Worm (Caenorhabditis elegans) whole organism, L3 larva: Measurements from ENCODE around the gene npp-18.
A peak's percentile ranks its signal among the peaks of the same experiment; 100 is the strongest.

Experiments
- R02D3.7 ChIP-seq: fragments of 150-350 bp; optimal IDR thresholded peaks from 2 replicates; lab custom pipeline; 2014; ENCODE audit warnings: missing biosample characterization, missing genetic modification characterization
- ZK546.5 ChIP-seq: sonication (generic microtip); optimal IDR thresholded peaks from 2 replicates; lab custom pipeline; 2017; ENCODE audit warnings: missing biosample characterization, missing genetic modification characterization
- aly-2 ChIP-seq: fragments of 150-350 bp; optimal IDR thresholded peaks from 2 replicates; lab custom pipeline; 2014; ENCODE audit warnings: missing biosample characterization, missing genetic modification characterization
- ama-1 ChIP-seq: fragments of 150-350 bp; optimal IDR thresholded peaks from 2 replicates; lab custom pipeline; 2018
- ceh-16 ChIP-seq: sonication (generic microtip); optimal IDR thresholded peaks from 2 replicates; lab custom pipeline; 2017; ENCODE audit warnings: missing biosample characterization, missing genetic modification characterization
- ceh-28 ChIP-seq: fragments of 150-350 bp; optimal IDR thresholded peaks from 2 replicates; lab custom pipeline; 2014; ENCODE audit warnings: missing biosample characterization, missing genetic modification reagents, missing genetic modification characterization
- ceh-82 ChIP-seq: fragments of 150-350 bp; optimal IDR thresholded peaks from 2 replicates; lab custom pipeline; 2014; ENCODE audit warnings: missing biosample characterization, missing genetic modification characterization
- ceh-9 ChIP-seq: sonication (generic microtip); optimal IDR thresholded peaks from 2 replicates; lab custom pipeline; 2018; ENCODE audit warnings: missing biosample characterization, missing genetic modification characterization
- daf-12 ChIP-seq: fragments of 150-350 bp; optimal IDR thresholded peaks from 2 replicates; lab custom pipeline; 2014; ENCODE audit warnings: missing biosample characterization, missing genetic modification reagents, missing genetic modification characterization
- egl-27 ChIP-seq: sonication (generic microtip); optimal IDR thresholded peaks from 4 replicates; lab custom pipeline; 2017; ENCODE audit warnings: missing biosample characterization, missing genetic modification reagents, missing genetic modification characterization
- egl-5 ChIP-seq: fragments of 150-350 bp; optimal IDR thresholded peaks from 2 replicates; lab custom pipeline; 2017; ENCODE audit warnings: missing biosample characterization, missing genetic modification reagents, missing genetic modification characterization, inconsistent platforms
- elt-1 ChIP-seq: fragments of 150-350 bp; optimal IDR thresholded peaks from 2 replicates; lab custom pipeline; 2014; ENCODE audit warnings: missing biosample characterization, missing genetic modification characterization
- elt-2 ChIP-seq: sonication (generic microtip); optimal IDR thresholded peaks from 2 replicates; lab custom pipeline; 2016; ENCODE audit warnings: missing genetic modification reagents, mild to moderate bottlenecking, missing genetic modification characterization, missing compliant biosample characterization
- elt-3 ChIP-seq, 3 experiments: fragments of 150-350 bp in 1 of 3; sonication (generic microtip) in 2 of 3; optimal IDR thresholded peaks; 2 replicates in 2 of 3; 4 replicates in 1 of 3; lab custom pipeline; 2014 to 2017; ENCODE audit warnings: missing biosample characterization in 3 of 3, missing genetic modification characterization in 3 of 3
- eor-1 ChIP-seq, 2 experiments: fragments of 150-350 bp; optimal IDR thresholded peaks; 2 replicates each; lab custom pipeline; 2014 to 2018; ENCODE audit warnings: missing biosample characterization in 2 of 2, missing genetic modification characterization in 2 of 2
- fkh-10 ChIP-seq: sonication (generic microtip); optimal IDR thresholded peaks from 2 replicates; lab custom pipeline; 2017; ENCODE audit warnings: missing biosample characterization, missing genetic modification reagents, missing genetic modification characterization
- fkh-2 ChIP-seq: fragments of 150-350 bp; optimal IDR thresholded peaks from 2 replicates; lab custom pipeline; 2014; ENCODE audit warnings: missing biosample characterization, missing genetic modification reagents, missing genetic modification characterization
- fos-1 ChIP-seq: fragments of 150-350 bp; optimal IDR thresholded peaks from 2 replicates; lab custom pipeline; 2014; ENCODE audit warnings: missing biosample characterization, missing genetic modification characterization
- hmg-11 ChIP-seq: sonication (generic microtip); optimal IDR thresholded peaks from 2 replicates; lab custom pipeline; 2016; ENCODE audit warnings: missing genetic modification characterization, missing compliant biosample characterization
- jun-1 ChIP-seq: fragments of 150-350 bp; optimal IDR thresholded peaks from 2 replicates; lab custom pipeline; 2014; ENCODE audit warnings: missing biosample characterization, missing genetic modification reagents, missing genetic modification characterization
- lin-15B ChIP-seq: fragments of 150-350 bp; optimal IDR thresholded peaks from 2 replicates; lab custom pipeline; 2014; ENCODE audit warnings: missing biosample characterization, missing genetic modification characterization
- lin-39 ChIP-seq: fragments of 150-350 bp; optimal IDR thresholded peaks from 2 replicates; lab custom pipeline; 2018; ENCODE audit warnings: missing biosample characterization, missing genetic modification reagents, missing genetic modification characterization
- lsy-12 ChIP-seq: sonication (generic microtip); optimal IDR thresholded peaks from 2 replicates; lab custom pipeline; 2016; ENCODE audit warnings: mild to moderate bottlenecking, missing genetic modification characterization, missing compliant biosample characterization
- mdl-1 ChIP-seq: fragments of 150-350 bp; optimal IDR thresholded peaks from 2 replicates; lab custom pipeline; 2014; ENCODE audit warnings: missing biosample characterization, missing genetic modification characterization
- mml-1 ChIP-seq: fragments of 150-350 bp; sonication (generic microtip); optimal IDR thresholded peaks from 3 replicates; lab custom pipeline; 2014; ENCODE audit warnings: missing biosample characterization, missing genetic modification characterization
- nfya-1 ChIP-seq: sonication (generic microtip); optimal IDR thresholded peaks from 2 replicates; lab custom pipeline; 2017; ENCODE audit warnings: missing genetic modification characterization, mild to moderate bottlenecking, missing compliant biosample characterization, antibody characterized with exemption, moderate library complexity; ENCODE audit not compliant: insufficient read depth
- nhr-11 ChIP-seq: fragments of 150-350 bp; optimal IDR thresholded peaks from 2 replicates; lab custom pipeline; 2014; ENCODE audit warnings: missing biosample characterization, missing genetic modification characterization
- nhr-12 ChIP-seq: fragments of 150-350 bp; optimal IDR thresholded peaks from 2 replicates; lab custom pipeline; 2014; ENCODE audit warnings: missing biosample characterization, missing genetic modification characterization
- nhr-23 ChIP-seq: fragments of 150-350 bp; optimal IDR thresholded peaks from 2 replicates; lab custom pipeline; 2014; ENCODE audit warnings: missing biosample characterization, missing genetic modification reagents, missing genetic modification characterization
- nhr-237 ChIP-seq: fragments of 150-350 bp; optimal IDR thresholded peaks from 2 replicates; lab custom pipeline; 2014; ENCODE audit warnings: missing biosample characterization, missing genetic modification characterization
- nhr-25 ChIP-seq: sonication (generic microtip); optimal IDR thresholded peaks from 2 replicates; lab custom pipeline; 2017; ENCODE audit warnings: missing biosample characterization, missing genetic modification characterization
- nhr-28 ChIP-seq: fragments of 150-350 bp; optimal IDR thresholded peaks from 2 replicates; lab custom pipeline; 2014; ENCODE audit warnings: missing biosample characterization, missing genetic modification characterization
- nhr-43 ChIP-seq: sonication (generic microtip); optimal IDR thresholded peaks from 2 replicates; lab custom pipeline; 2016; ENCODE audit warnings: mild to moderate bottlenecking, missing genetic modification characterization, missing compliant biosample characterization; ENCODE audit not compliant: poor library complexity, severe bottlenecking
- nhr-67 ChIP-seq: fragments of 150-350 bp; optimal IDR thresholded peaks from 2 replicates; lab custom pipeline; 2014; ENCODE audit warnings: missing biosample characterization, missing genetic modification characterization
- nhr-76 ChIP-seq: fragments of 150-350 bp; sonication (generic microtip); optimal IDR thresholded peaks from 5 replicates; lab custom pipeline; 2014; ENCODE audit warnings: missing biosample characterization, missing genetic modification characterization
- nhr-77 ChIP-seq: fragments of 150-350 bp; optimal IDR thresholded peaks from 2 replicates; lab custom pipeline; 2014; ENCODE audit warnings: missing biosample characterization, missing genetic modification characterization
- pha-4 ChIP-seq: fragments of 150-350 bp; optimal IDR thresholded peaks from 2 replicates; lab custom pipeline; 2014; ENCODE audit warnings: missing biosample characterization, missing genetic modification reagents, missing genetic modification characterization
- pqm-1 ChIP-seq: fragments of 150-350 bp; optimal IDR thresholded peaks from 2 replicates; lab custom pipeline; 2017; ENCODE audit warnings: missing biosample characterization, missing genetic modification characterization, inconsistent platforms
- sea-2 ChIP-seq: fragments of 150-350 bp; sonication (generic microtip); optimal IDR thresholded peaks from 4 replicates; lab custom pipeline; 2014; ENCODE audit warnings: missing biosample characterization, missing genetic modification reagents, missing genetic modification characterization
- skn-1 ChIP-seq: fragments of 150-350 bp; optimal IDR thresholded peaks from 2 replicates; lab custom pipeline; 2014; ENCODE audit warnings: missing biosample characterization, missing genetic modification characterization
- snpc-4 ChIP-seq: fragments of 150-350 bp; optimal IDR thresholded peaks from 2 replicates; lab custom pipeline; 2014; ENCODE audit warnings: missing biosample characterization, missing genetic modification characterization
- tbx-2 ChIP-seq: sonication (generic microtip); optimal IDR thresholded peaks from 2 replicates; lab custom pipeline; 2016; ENCODE audit warnings: mild to moderate bottlenecking, missing genetic modification characterization, missing compliant biosample characterization
- unc-39 ChIP-seq: sonication (generic microtip); optimal IDR thresholded peaks from 4 replicates; lab custom pipeline; 2017; ENCODE audit warnings: missing biosample characterization, missing genetic modification characterization
- unc-62 ChIP-seq: fragments of 150-350 bp; sonication (generic microtip); optimal IDR thresholded peaks from 4 replicates; lab custom pipeline; 2014; ENCODE audit warnings: missing biosample characterization, missing genetic modification reagents, missing genetic modification characterization
- zag-1 ChIP-seq: fragments of 150-350 bp; optimal IDR thresholded peaks from 2 replicates; lab custom pipeline; 2014; ENCODE audit warnings: missing biosample characterization, missing genetic modification characterization
- ztf-11 ChIP-seq: fragments of 150-350 bp; optimal IDR thresholded peaks from 2 replicates; lab custom pipeline; 2014; ENCODE audit warnings: missing biosample characterization, missing genetic modification characterization
- ztf-4 ChIP-seq: fragments of 150-350 bp; optimal IDR thresholded peaks from 2 replicates; lab custom pipeline; 2014; ENCODE audit warnings: missing biosample characterization, missing genetic modification characterization

Gene npp-18

ce11 chrIII:13267046-13267445 lies 29.6 kb upstream of the npp-18 start:
- no peak for TF ChIP-seq ztf-4 (tag; lab: Kevin White, UChicago)
- TF ChIP-seq aly-2 (tag; lab: Kevin White, UChicago) = no peak
- no peak for TF ChIP-seq skn-1
- no peak for TF ChIP-seq eor-1 (tag; optimal IDR thresholded peaks at IDR 0.05; lab: Kevin White, UChicago)
- TF ChIP-seq sea-2 (GFP tag; lab: Kevin White, UChicago) = no peak
- no peak for TF ChIP-seq snpc-4
- no peak for TF ChIP-seq nhr-11 (tag; lab: Kevin White, UChicago)
- TF ChIP-seq nhr-12 = no peak
- TF ChIP-seq nhr-67 = no peak
- no peak for TF ChIP-seq lin-39
- no peak for TF ChIP-seq nhr-25 (tag; lab: Kevin White, UChicago)

ce11 chrIII:13268856-13269255 lies 27.8 kb upstream of the npp-18 start, which contains the start of gene cpf-2:
Gene cpf-2 (minus strand): TSS chrIII:13268883.
- TF ChIP-seq fkh-2 (tag; lab: Kevin White, UChicago) (no peak), elt-1 (tag; lab: Kevin White, UChicago) (no peak), nhr-43 (tag; lab: Kevin White, UChicago) (peak; percentile 79), fkh-10 (GFP tag; lab: Kevin White, UChicago) (no peak), daf-12 (tag; lab: Kevin White, UChicago) (no peak), lin-39 (no peak), nhr-23 (peak; percentile 62), unc-62 (GFP tag; lab: Kevin White, UChicago) (no peak), lsy-12 (tag; lab: Kevin White, UChicago) (peak; percentile 50), zag-1 (tag; lab: Kevin White, UChicago) (no peak), eor-1 (tag; optimal IDR thresholded peaks at IDR 0.05; lab: Kevin White, UChicago) (no peak), snpc-4 (peak; percentile 17), lin-15B (peak; percentile 65), ceh-82 (peak; percentile 39), pha-4 (tag; lab: Kevin White, UChicago) (peak; percentile 68), elt-3 (tag; optimal IDR thresholded peaks at IDR 0.05; lab: Kevin White, UChicago) (no peak), nhr-11 (tag; lab: Kevin White, UChicago) (no peak), aly-2 (tag; lab: Kevin White, UChicago) (no peak), R02D3.7 (tag; lab: Kevin White, UChicago) (peak; percentile 63), jun-1 (tag; lab: Kevin White, UChicago) (peak; percentile 2), nfya-1 (tag; lab: Kevin White, UChicago) (peak; percentile 75), ztf-4 (tag; lab: Kevin White, UChicago) (no peak), nhr-67 (no peak), tbx-2 (tag; lab: Kevin White, UChicago) (peak; percentile 66), ceh-28 (tag; lab: Kevin White, UChicago) (peak; percentile 78), mdl-1 (tag; lab: Kevin White, UChicago) (no peak), sea-2 (GFP tag; lab: Kevin White, UChicago) (no peak), nhr-25 (tag; lab: Kevin White, UChicago) (peak; percentile 36), nhr-28 (tag; lab: Kevin White, UChicago) (no peak), mml-1 (no peak), egl-5 (tag; lab: Kevin White, UChicago) (no peak), unc-39 (tag; lab: Kevin White, UChicago) (no peak), pqm-1 (tag; lab: Kevin White, UChicago) (no peak), ama-1 (lab: Kevin White, UChicago) (no peak), hmg-11 (tag; lab: Kevin White, UChicago) (peak; percentile 96), nhr-237 (tag; lab: Kevin White, UChicago) (no peak), elt-2 (tag; lab: Kevin White, UChicago) (peak; percentile 43), egl-27 (tag; lab: Kevin White, UChicago) (no peak), nhr-12 (no peak), ceh-9 (tag; lab: Kevin White, UChicago) (no peak), fos-1 (tag; lab: Kevin White, UChicago) (no peak), ZK546.5 (tag; lab: Kevin White, UChicago) (no peak), ceh-16 (no peak), nhr-77 (tag; lab: Kevin White, UChicago) (no peak), skn-1 (no peak), nhr-76 (tag; lab: Kevin White, UChicago) (no peak), ztf-11 (tag; lab: Kevin White, UChicago) (no peak)
